Fruit fly (Drosophila melanogaster) whole organism, pupa: ENCODE results near the gene Spn28Da.

Experiments used
- CG12605 ChIP-seq: fragments of 200-800 bp; sonication (Bioruptor generic); IDR thresholded peaks from 2 replicates; pipeline ENCODE4 v1.3.6; 2022; ENCODE audit warnings: missing biosample characterization, missing genetic modification characterization
- CG13204 ChIP-seq: fragments of 200-800 bp; sonication (Bioruptor generic); optimal IDR thresholded peaks from 2 replicates; lab custom pipeline; 2018; ENCODE audit warnings: missing biosample characterization, mild to moderate bottlenecking, missing genetic modification characterization, moderate library complexity
- CG15710 ChIP-seq: fragments of 200-800 bp; sonication (Bioruptor generic); optimal IDR thresholded peaks from 2 replicates; lab custom pipeline; 2018; ENCODE audit warnings: missing biosample characterization, mild to moderate bottlenecking, missing genetic modification characterization, moderate library complexity
- CG17806 ChIP-seq: fragments of 200-800 bp; sonication (Bioruptor generic); optimal IDR thresholded peaks from 2 replicates; lab custom pipeline; 2018; ENCODE audit warnings: missing biosample characterization, mild to moderate bottlenecking, missing genetic modification characterization, moderate library complexity
- CG34367 ChIP-seq: fragments of 200-800 bp; sonication (Bioruptor generic); optimal IDR thresholded peaks from 2 replicates; lab custom pipeline; 2018; ENCODE audit warnings: missing biosample characterization, mild to moderate bottlenecking, missing genetic modification characterization
- CG4496 ChIP-seq: fragments of 200-800 bp; sonication (Bioruptor generic); IDR thresholded peaks from 3 replicates; pipeline ENCODE4 v1.3.6; 2022; ENCODE audit warnings: missing biosample characterization, missing genetic modification characterization
- CG8159 ChIP-seq: fragments of 200-800 bp; sonication (Bioruptor generic); optimal IDR thresholded peaks from 3 replicates; lab custom pipeline; 2018; ENCODE audit warnings: missing biosample characterization, mild to moderate bottlenecking, missing genetic modification characterization, moderate library complexity
- CG9948 ChIP-seq: fragments of 200-800 bp; sonication (Bioruptor generic); optimal IDR thresholded peaks from 2 replicates; lab custom pipeline; 2018; ENCODE audit warnings: missing biosample characterization, mild to moderate bottlenecking, missing genetic modification characterization, moderate library complexity
- EcR ChIP-seq: fragments of 200-800 bp; sonication (Bioruptor generic); optimal IDR thresholded peaks from 3 replicates; lab custom pipeline; 2019; ENCODE audit warnings: missing biosample characterization, missing genetic modification characterization, mild to moderate bottlenecking, moderate library complexity, missing genetic modification reagents
- Ets98B ChIP-seq: fragments of 200-800 bp; sonication (Bioruptor generic); IDR thresholded peaks from 2 replicates; pipeline ENCODE4 v1.3.6; 2022; ENCODE audit warnings: missing biosample characterization, missing genetic modification characterization
- rn ChIP-seq: fragments of 200-800 bp; sonication (Bioruptor generic); IDR thresholded peaks from 2 replicates; pipeline ENCODE4 v1.3.6; 2022; ENCODE audit warnings: missing biosample characterization, missing genetic modification characterization

DNA sequence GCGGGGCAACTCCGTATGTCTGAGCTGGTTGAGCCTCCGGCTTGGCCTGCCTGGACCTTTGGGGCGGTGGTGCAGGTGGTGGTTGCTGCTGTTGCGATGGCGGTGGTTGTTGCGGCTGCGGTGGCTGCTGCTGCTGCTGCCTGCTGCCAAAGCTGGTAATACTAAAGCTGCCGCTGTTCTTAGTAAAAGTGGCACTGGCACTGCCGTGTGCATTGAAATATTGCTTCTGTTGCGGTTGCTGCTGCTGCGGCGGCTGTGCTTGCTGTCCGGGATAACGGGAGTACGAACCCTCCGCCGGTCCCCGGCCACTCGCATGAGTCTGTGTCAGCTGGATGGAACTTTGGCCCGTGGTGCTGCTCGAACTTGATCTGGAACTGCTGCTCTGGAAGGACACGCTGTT, 10.6 kb downstream of the Spn28Da start:
- TF ChIP-seq CG9948 (no peak), EcR (GFP tag; lab: Kevin White, UChicago) (no peak), CG12605 (no peak), Ets98B (GFP tag; lab: Robert Waterston, UW) (no peak), CG15710 (tag; lab: Kevin White, UChicago) (no peak), CG4496 (GFP tag; lab: Robert Waterston, UW) (no peak), rn (GFP tag; lab: Robert Waterston, UW) (no peak), CG13204 (GFP tag; lab: Kevin White, UChicago) (no peak), CG8159 (tag; lab: Kevin White, UChicago) (no peak), CG34367 (tag; lab: Kevin White, UChicago) (no peak), CG17806 (tag; lab: Kevin White, UChicago) (no peak)
